Worm (Caenorhabditis elegans) whole organism, midembryonic: ENCODE measurements around the gene M04C3.2.

Experiments
- T22C8.4 ChIP-seq: fragments of 200-800 bp; sonication (Bioruptor generic); IDR thresholded peaks from 2 replicates; pipeline ENCODE4 v1.3.6; 2022; ENCODE audit warnings: missing genetic modification characterization, missing compliant biosample characterization
- cog-1 ChIP-seq: sonication (generic microtip); optimal IDR thresholded peaks from 2 replicates; lab custom pipeline; 2016; ENCODE audit warnings: missing genetic modification characterization, missing compliant biosample characterization
- flt-1 ChIP-seq: fragments of 200-800 bp; sonication (Bioruptor generic); IDR thresholded peaks from 2 replicates; pipeline ENCODE4 v1.3.6; 2022; ENCODE audit warnings: missing genetic modification characterization, missing compliant biosample characterization
- klf-2 ChIP-seq: fragments of 200-800 bp; sonication (Bioruptor generic); conservative IDR thresholded peaks from 2 replicates; pipeline ENCODE4 v1.3.6; 2022; ENCODE audit warnings: missing genetic modification reagents, missing genetic modification characterization, missing compliant biosample characterization
- med-1 ChIP-seq: sonication (generic microtip); optimal IDR thresholded peaks from 2 replicates; lab custom pipeline; 2017; ENCODE audit warnings: missing genetic modification characterization, mild to moderate bottlenecking, missing compliant biosample characterization, antibody characterized with exemption, missing genetic modification reagents; ENCODE audit not compliant: insufficient read depth
- ref-1 ChIP-seq: fragments of 200-800 bp; sonication (Bioruptor generic); conservative IDR thresholded peaks from 2 replicates; pipeline ENCODE4 v1.3.6; 2022; ENCODE audit warnings: missing genetic modification reagents, missing genetic modification characterization, missing compliant biosample characterization
- tab-1 ChIP-seq: fragments of 200-800 bp; sonication (Bioruptor generic); IDR thresholded peaks from 2 replicates; pipeline ENCODE4 v1.3.6; 2022; ENCODE audit warnings: missing genetic modification characterization, missing compliant biosample characterization
- ztf-23 ChIP-seq: fragments of 200-800 bp; sonication (Bioruptor generic); IDR thresholded peaks from 2 replicates; pipeline ENCODE4 v1.3.6; 2022; ENCODE audit warnings: missing genetic modification reagents, missing genetic modification characterization, missing compliant biosample characterization
- ztf-29 ChIP-seq: fragments of 200-800 bp; sonication (Bioruptor generic); IDR thresholded peaks from 2 replicates; pipeline ENCODE4 v1.3.6; 2022; ENCODE audit warnings: missing genetic modification reagents, missing genetic modification characterization, missing compliant biosample characterization

- TF ChIP-seq flt-1 (GFP tag; lab: Robert Waterston, UW), result no peak
- TF ChIP-seq ztf-29 (GFP tag; lab: Robert Waterston, UW), result no peak
- no peak for TF ChIP-seq med-1 (GFP tag; lab: Kevin White, UChicago)
- no peak for TF ChIP-seq ref-1 (GFP tag; lab: Robert Waterston, UW)
- TF ChIP-seq cog-1 (tag; lab: Kevin White, UChicago), result no peak
- TF ChIP-seq T22C8.4 (GFP tag; lab: Robert Waterston, UW), result no peak
- no peak for TF ChIP-seq tab-1 (GFP tag; lab: Robert Waterston, UW)
- TF ChIP-seq klf-2 (GFP tag; lab: Robert Waterston, UW), result no peak
- no peak for TF ChIP-seq ztf-23 (GFP tag; lab: Robert Waterston, UW)
Observed at ce11 chrV:19477852-19478251, 29.1 kb upstream of the M04C3.2 start, which contains the start of gene Y43F8B.9.
